Worm (Caenorhabditis elegans) whole organism, late embryonic: ENCODE results near the gene Y73F4A.3.

Experiments used
- C08G9.2 ChIP-seq: sonication (generic microtip); optimal IDR thresholded peaks from 2 replicates; lab custom pipeline; 2016; ENCODE audit warnings: mild to moderate bottlenecking, missing genetic modification characterization, moderate library complexity, missing compliant biosample characterization
- F13H6.1 ChIP-seq: sonication (generic microtip); optimal IDR thresholded peaks from 2 replicates; lab custom pipeline; 2016; ENCODE audit warnings: missing genetic modification characterization, missing compliant biosample characterization
- ahr-1 ChIP-seq: sonication (generic microtip); optimal IDR thresholded peaks from 2 replicates; lab custom pipeline; 2016; ENCODE audit warnings: missing genetic modification characterization, missing compliant biosample characterization
- ceh-14 ChIP-seq: sonication (generic microtip); optimal IDR thresholded peaks from 2 replicates; lab custom pipeline; 2016; ENCODE audit warnings: missing genotype, missing genetic modification characterization, missing compliant biosample characterization
- ceh-18 ChIP-seq: sonication (generic microtip); optimal IDR thresholded peaks from 2 replicates; lab custom pipeline; 2016; ENCODE audit warnings: missing genetic modification characterization, missing compliant biosample characterization
- ceh-2 ChIP-seq: sonication (generic microtip); optimal IDR thresholded peaks from 2 replicates; lab custom pipeline; 2016; ENCODE audit warnings: missing genotype, missing genetic modification characterization, missing compliant biosample characterization
- ceh-22 ChIP-seq: sonication (generic microtip); optimal IDR thresholded peaks from 2 replicates; lab custom pipeline; 2017; ENCODE audit warnings: missing biosample characterization, missing genetic modification characterization
- ceh-24 ChIP-seq: sonication (generic microtip); optimal IDR thresholded peaks from 2 replicates; lab custom pipeline; 2016; ENCODE audit warnings: mild to moderate bottlenecking, missing genetic modification characterization, missing compliant biosample characterization
- ceh-31 ChIP-seq: sonication (generic microtip); optimal IDR thresholded peaks from 2 replicates; lab custom pipeline; 2016; ENCODE audit warnings: missing genetic modification characterization, missing compliant biosample characterization
- ceh-34 ChIP-seq: sonication (generic microtip); optimal IDR thresholded peaks from 2 replicates; lab custom pipeline; 2016; ENCODE audit warnings: mild to moderate bottlenecking, missing genetic modification characterization, missing compliant biosample characterization
- ceh-9 ChIP-seq: sonication (generic microtip); optimal IDR thresholded peaks from 2 replicates; lab custom pipeline; 2016; ENCODE audit warnings: mild to moderate bottlenecking, missing genetic modification characterization, inconsistent platforms, missing compliant biosample characterization
- che-1 ChIP-seq: sonication (generic microtip); optimal IDR thresholded peaks from 2 replicates; lab custom pipeline; 2016; ENCODE audit warnings: mild to moderate bottlenecking, missing genetic modification characterization, missing compliant biosample characterization
- dve-1 ChIP-seq: sonication (generic microtip); optimal IDR thresholded peaks from 2 replicates; lab custom pipeline; 2017; ENCODE audit warnings: antibody characterized with exemption, mild to moderate bottlenecking, missing genetic modification characterization, missing compliant biosample characterization
- elt-2 ChIP-seq: sonication (generic microtip); optimal IDR thresholded peaks from 2 replicates; lab custom pipeline; 2016; ENCODE audit warnings: missing genetic modification reagents, missing genetic modification characterization, missing compliant biosample characterization
- ets-4 ChIP-seq: sonication (generic microtip); optimal IDR thresholded peaks from 2 replicates; lab custom pipeline; 2016; ENCODE audit warnings: missing genetic modification characterization, missing compliant biosample characterization
- fax-1 ChIP-seq: sonication (generic microtip); optimal IDR thresholded peaks from 2 replicates; lab custom pipeline; 2016; ENCODE audit warnings: missing genotype, missing genetic modification characterization, missing compliant biosample characterization
- fkh-6 ChIP-seq: sonication (generic microtip); optimal IDR thresholded peaks from 2 replicates; lab custom pipeline; 2016; ENCODE audit warnings: missing genetic modification characterization, missing compliant biosample characterization
- gmeb-2 ChIP-seq: sonication (generic microtip); optimal IDR thresholded peaks from 2 replicates; lab custom pipeline; 2016; ENCODE audit warnings: missing genetic modification characterization, inconsistent platforms, missing compliant biosample characterization
- hlh-13 ChIP-seq: fragments of 200-800 bp; sonication (Bioruptor generic); optimal IDR thresholded peaks from 2 replicates; lab custom pipeline; 2018; ENCODE audit warnings: mild to moderate bottlenecking, missing genetic modification characterization, missing compliant biosample characterization
- hlh-15 ChIP-seq: sonication (generic microtip); optimal IDR thresholded peaks from 2 replicates; lab custom pipeline; 2016; ENCODE audit warnings: missing genetic modification characterization, missing compliant biosample characterization
- hlh-6 ChIP-seq: sonication (generic microtip); optimal IDR thresholded peaks from 2 replicates; lab custom pipeline; 2016; ENCODE audit warnings: missing genotype, missing genetic modification characterization, missing compliant biosample characterization
- hlh-8 ChIP-seq: sonication (generic microtip); optimal IDR thresholded peaks from 2 replicates; lab custom pipeline; 2016; ENCODE audit warnings: missing genotype, missing genetic modification characterization, missing compliant biosample characterization
- lim-6 ChIP-seq: sonication (generic microtip); optimal IDR thresholded peaks from 2 replicates; lab custom pipeline; 2016; ENCODE audit warnings: missing genetic modification characterization, missing compliant biosample characterization
- madf-2 ChIP-seq: sonication (generic microtip); optimal IDR thresholded peaks from 2 replicates; lab custom pipeline; 2017; ENCODE audit warnings: missing genetic modification characterization, missing compliant biosample characterization
- mec-3 ChIP-seq: sonication (generic microtip); optimal IDR thresholded peaks from 2 replicates; lab custom pipeline; 2016; ENCODE audit warnings: borderline replicate concordance, missing genetic modification characterization, missing compliant biosample characterization
- nhr-11 ChIP-seq: fragments of 150-350 bp; optimal IDR thresholded peaks from 2 replicates; lab custom pipeline; 2014; ENCODE audit warnings: missing biosample characterization, missing genetic modification characterization
- nhr-232 ChIP-seq: sonication (generic microtip); optimal IDR thresholded peaks from 2 replicates; lab custom pipeline; 2016; ENCODE audit warnings: missing genetic modification characterization, missing compliant biosample characterization
- pha-4 ChIP-seq: fragments of 150-350 bp; optimal IDR thresholded peaks from 2 replicates; lab custom pipeline; 2018; ENCODE audit warnings: missing biosample characterization, missing genetic modification reagents, missing genetic modification characterization
- pqm-1 ChIP-seq: sonication (generic microtip); optimal IDR thresholded peaks from 2 replicates; lab custom pipeline; 2016; ENCODE audit warnings: missing genetic modification characterization, missing compliant biosample characterization
- ref-2 ChIP-seq: sonication (generic microtip); optimal IDR thresholded peaks from 2 replicates; lab custom pipeline; 2016; ENCODE audit warnings: missing genetic modification characterization, missing compliant biosample characterization
- rnt-1 ChIP-seq: sonication (generic microtip); optimal IDR thresholded peaks from 2 replicates; lab custom pipeline; 2016; ENCODE audit warnings: missing genetic modification characterization, missing compliant biosample characterization
- sdc-2 ChIP-seq: sonication (generic microtip); optimal IDR thresholded peaks from 2 replicates; lab custom pipeline; 2016; ENCODE audit warnings: missing genotype, missing genetic modification characterization, missing compliant biosample characterization
- sox-2 ChIP-seq: fragments of 200-800 bp; sonication (Bioruptor generic); IDR thresholded peaks from 2 replicates; pipeline ENCODE4 v1.3.6; 2022; ENCODE audit warnings: missing genetic modification reagents, missing genetic modification characterization, missing compliant biosample characterization
- tbx-2 ChIP-seq: sonication (generic microtip); optimal IDR thresholded peaks from 2 replicates; lab custom pipeline; 2016; ENCODE audit warnings: missing genetic modification characterization, missing compliant biosample characterization
- tbx-7 ChIP-seq: sonication (generic microtip); optimal IDR thresholded peaks from 2 replicates; lab custom pipeline; 2016; ENCODE audit warnings: missing genotype, missing genetic modification characterization, missing compliant biosample characterization
- ttx-3 ChIP-seq: sonication (generic microtip); optimal IDR thresholded peaks from 2 replicates; lab custom pipeline; 2016; ENCODE audit warnings: missing genetic modification reagents, missing genetic modification characterization, missing compliant biosample characterization
- unc-3 ChIP-seq, 2 experiments: fragments of 200-800 bp in 1 of 2; sonication (Bioruptor generic) in 1 of 2; sonication (generic microtip) in 1 of 2; conservative IDR thresholded peaks in 1 of 2; optimal IDR thresholded peaks in 1 of 2; 2 replicates each; pipeline versions ENCODE4 v1.3.6 to Lab custom; 2016 to 2022; ENCODE audit warnings: missing compliant biosample characterization in 2 of 2, missing genetic modification characterization in 2 of 2, missing genetic modification reagents in 1 of 2
- unc-42 ChIP-seq: sonication (generic microtip); optimal IDR thresholded peaks from 2 replicates; lab custom pipeline; 2016; ENCODE audit warnings: missing genotype, missing genetic modification characterization, missing compliant biosample characterization
- zip-5 ChIP-seq: sonication (generic microtip); optimal IDR thresholded peaks from 2 replicates; lab custom pipeline; 2016; ENCODE audit warnings: missing genetic modification characterization, missing compliant biosample characterization
- ztf-16 ChIP-seq: sonication (generic microtip); optimal IDR thresholded peaks from 2 replicates; lab custom pipeline; 2017; ENCODE audit warnings: missing genetic modification characterization, missing compliant biosample characterization

Gene Y73F4A.3

ce11 chrIV:9074244-9074723 is 34.0 kb upstream of the Y73F4A.3 start, which contains the start of gene mppb-1:
Gene mppb-1, plus strand, starts transcription at chrIV:9074673.
- TF ChIP-seq tbx-7 (tag; lab: Kevin White, UChicago) = peak; percentile 86
- TF ChIP-seq fax-1 (tag; lab: Kevin White, UChicago) = peak; percentile 28
- TF ChIP-seq unc-42 = peak; percentile 63
- no peak for TF ChIP-seq sox-2 (GFP tag; lab: Robert Waterston, UW)
- peak; percentile 10 for TF ChIP-seq hlh-15 (tag; lab: Kevin White, UChicago)
- TF ChIP-seq hlh-8 (tag; lab: Kevin White, UChicago) = peak; percentile 85
- peak; percentile 81 for TF ChIP-seq lim-6 (tag; lab: Kevin White, UChicago)
- peak; percentile 64 for TF ChIP-seq ref-2 (tag; lab: Kevin White, UChicago)
- peak; percentile 94 for TF ChIP-seq C08G9.2 (tag; lab: Kevin White, UChicago)
- peak; percentile 41 for TF ChIP-seq ahr-1 (tag; lab: Kevin White, UChicago)
- TF ChIP-seq pha-4 (tag; lab: Kevin White, UChicago) = no peak
- TF ChIP-seq tbx-2 (tag; lab: Kevin White, UChicago) = peak; percentile 90
- TF ChIP-seq unc-3 (GFP tag; conservative IDR thresholded peaks at IDR 0.05; lab: Robert Waterston, UW) = 0 out of 2 replicates have a peak, but pooled peaks have one; percentile 8
- no peak for TF ChIP-seq unc-3 (tag; optimal IDR thresholded peaks at IDR 0.05; lab: Kevin White, UChicago)
- TF ChIP-seq ets-4 (tag; lab: Kevin White, UChicago) = peak; percentile 83
- TF ChIP-seq pqm-1 (tag; lab: Kevin White, UChicago) = peak; percentile 6
- TF ChIP-seq sdc-2 (tag; lab: Kevin White, UChicago) = no peak
- peak; percentile 95 for TF ChIP-seq ceh-31 (tag; lab: Kevin White, UChicago)
- TF ChIP-seq ceh-14 (tag; lab: Kevin White, UChicago) = peak; percentile 39
- peak; percentile 82 for TF ChIP-seq zip-5 (tag; lab: Kevin White, UChicago)
- TF ChIP-seq ztf-16 (tag; lab: Kevin White, UChicago) = peak; percentile 21
- no peak for TF ChIP-seq hlh-6 (tag; lab: Kevin White, UChicago)
- TF ChIP-seq gmeb-2 (tag; lab: Kevin White, UChicago) = no peak
- TF ChIP-seq nhr-232 = no peak
- peak; percentile 49 for TF ChIP-seq elt-2 (tag; lab: Kevin White, UChicago)
- TF ChIP-seq fkh-6 (tag; lab: Kevin White, UChicago) = peak; percentile 45
- peak; percentile 47 for TF ChIP-seq ceh-34 (tag; lab: Kevin White, UChicago)
- TF ChIP-seq madf-2 (tag; lab: Kevin White, UChicago) = peak; percentile 19
- peak; percentile 56 for TF ChIP-seq hlh-13 (GFP tag; lab: Kevin White, UChicago)
- no peak for TF ChIP-seq ceh-9 (tag; lab: Kevin White, UChicago)
- peak; percentile 31 for TF ChIP-seq ceh-18
- no peak for TF ChIP-seq dve-1 (tag; lab: Kevin White, UChicago)
- peak; percentile 55 for TF ChIP-seq mec-3 (tag; lab: Kevin White, UChicago)
- TF ChIP-seq ceh-2 (tag; lab: Kevin White, UChicago) = peak; percentile 84
- TF ChIP-seq F13H6.1 = peak; percentile 37
- TF ChIP-seq rnt-1 (tag; lab: Kevin White, UChicago) = peak; percentile 85
- no peak for TF ChIP-seq nhr-11 (tag; lab: Kevin White, UChicago)
- peak; percentile 23 for TF ChIP-seq ttx-3 (tag; lab: Kevin White, UChicago)

- TF ChIP-seq elt-2 (tag; lab: Kevin White, UChicago) (peak; percentile 73), C08G9.2 (tag; lab: Kevin White, UChicago) (no peak), pqm-1 (tag; lab: Kevin White, UChicago) (no peak), unc-3 (GFP tag; conservative IDR thresholded peaks at IDR 0.05; lab: Robert Waterston, UW) (no peak), unc-3 (tag; optimal IDR thresholded peaks at IDR 0.05; lab: Kevin White, UChicago) (no peak), ceh-22 (tag; lab: Kevin White, UChicago) (no peak), che-1 (tag; lab: Kevin White, UChicago) (no peak), ceh-24 (no peak), ceh-9 (tag; lab: Kevin White, UChicago) (no peak)
Measured at ce11 chrIV:9070188-9070587, 29.9 kb upstream of the Y73F4A.3 start.
